Fruit fly (Drosophila melanogaster): Measurements from ENCODE around the gene rut.

DNA sequence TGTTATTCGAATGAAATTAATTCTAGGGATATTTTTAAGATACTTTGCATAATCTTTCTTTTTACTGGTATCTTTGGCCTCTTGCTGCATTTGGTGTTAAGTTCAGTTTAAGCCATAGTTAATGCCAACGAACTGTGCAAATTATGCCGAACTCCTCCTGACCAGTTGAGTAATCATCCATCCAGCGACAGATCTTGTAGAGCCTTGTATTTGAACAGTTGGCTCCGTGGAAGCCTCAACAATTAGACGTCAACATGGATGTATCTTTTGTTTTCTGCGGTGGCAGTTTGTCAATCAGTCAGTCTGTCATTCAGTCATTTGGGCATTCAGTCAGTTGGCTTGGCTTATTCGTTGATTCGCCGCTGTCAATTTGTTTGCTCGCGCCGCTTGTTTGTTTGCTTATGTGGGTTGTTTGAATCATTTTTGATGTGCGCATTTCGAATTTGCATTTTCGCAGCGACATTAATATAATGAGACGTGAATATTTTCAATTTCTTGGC, 23.2 kb downstream of the rut start:
- no peak for TF ChIP-seq CG5204 (GFP tag; optimal IDR thresholded peaks at IDR 0.05)
- TF ChIP-seq Clk (GFP tag; optimal IDR thresholded peaks at IDR 0.05) = no peak
- TF ChIP-seq Crg-1 (GFP tag; optimal IDR thresholded peaks at IDR 0.05) = no peak
- TF ChIP-seq Mnt (GFP tag; optimal IDR thresholded peaks at IDR 0.05) = no peak

Measured in whole organism, adult.